Worm (Caenorhabditis elegans): Measurements from ENCODE around the gene F20D12.12.

ce11 chrIV:7897443-7897842, 49.8 kb upstream of the F20D12.12 start, which contains the start of gene ilys-4:
- TF ChIP-seq nhr-2 (tag; optimal IDR thresholded peaks at IDR 0.05) (no peak), ztf-11 (tag; optimal IDR thresholded peaks at IDR 0.05) (no peak), blmp-1 (tag; optimal IDR thresholded peaks at IDR 0.05) (no peak)
